Fruit fly (Drosophila melanogaster) whole organism, wandering third instar larva: ENCODE data around the gene Snx3.

Experiments
- CG9705 ChIP-seq: fragments of 200-800 bp; sonication (Bioruptor generic); optimal IDR thresholded peaks from 2 replicates; lab custom pipeline; 2018; ENCODE audit warnings: missing biosample characterization, mild to moderate bottlenecking, missing genetic modification characterization
- CrebA ChIP-seq: fragments of 200-800 bp; sonication (Bioruptor generic); optimal IDR thresholded peaks from 2 replicates; lab custom pipeline; 2016; ENCODE audit warnings: missing biosample characterization, mild to moderate bottlenecking, missing genetic modification characterization, borderline replicate concordance
- Dif ChIP-seq: fragments of 200-275, 200-300 bp; sonication (Bioruptor generic); optimal IDR thresholded peaks from 2 replicates; lab custom pipeline; 2018; ENCODE audit warnings: missing biosample characterization, missing genetic modification characterization; ENCODE audit not compliant: partially characterized antibody
- N ChIP-seq: fragments of >200 bp; optimal IDR thresholded peaks from 2 replicates; lab custom pipeline; 2018; ENCODE audit warnings: missing biosample characterization, missing external identifiers, missing genetic modification characterization
- brk ChIP-seq: fragments of 200-800 bp; sonication (Bioruptor generic); optimal IDR thresholded peaks from 2 replicates; lab custom pipeline; 2016; ENCODE audit warnings: missing biosample characterization, mild to moderate bottlenecking, missing genetic modification characterization
- dmrt93B ChIP-seq: fragments of 200-800 bp; sonication (Bioruptor generic); optimal IDR thresholded peaks from 2 replicates; lab custom pipeline; 2018; ENCODE audit warnings: missing biosample characterization, mild to moderate bottlenecking, missing genetic modification characterization
- foxo ChIP-seq, 2 experiments: fragments of 200-800 bp; sonication (Bioruptor generic); optimal IDR thresholded peaks; 2 replicates in 1 of 2; 3 replicates in 1 of 2; lab custom pipeline; 2016 to 2017; ENCODE audit warnings: missing biosample characterization in 2 of 2, missing genetic modification characterization in 2 of 2
- jim ChIP-seq: fragments of 175-275, 200-325 bp; sonication (Bioruptor generic); optimal IDR thresholded peaks from 2 replicates; lab custom pipeline; 2016; ENCODE audit warnings: missing biosample characterization, mild to moderate bottlenecking, missing genetic modification characterization
- pan ChIP-seq: fragments of >200 bp; optimal IDR thresholded peaks from 2 replicates; lab custom pipeline; 2017
- usp ChIP-seq: fragments of >200 bp; optimal IDR thresholded peaks from 2 replicates; lab custom pipeline; 2017; ENCODE audit warnings: missing biosample characterization, missing genetic modification characterization

- TF ChIP-seq Dif (GFP tag; lab: Kevin White, UChicago): no peak
- no peak for TF ChIP-seq jim (GFP tag; lab: Kevin White, UChicago)
- no peak for TF ChIP-seq usp
- no peak for TF ChIP-seq N (GFP tag; lab: Kevin White, UChicago)
- TF ChIP-seq CG9705: no peak
- no peak for TF ChIP-seq CrebA (GFP tag; lab: Kevin White, UChicago)
- no peak for TF ChIP-seq brk (GFP tag; lab: Kevin White, UChicago)
- no peak for TF ChIP-seq pan (lab: Kevin White, UChicago)
- no peak for TF ChIP-seq foxo (GFP tag; optimal IDR thresholded peaks at IDR 0.05; lab: Kevin White, UChicago)
- TF ChIP-seq dmrt93B (GFP tag; lab: Kevin White, UChicago): no peak
Observed at dm6 chr3R:12647954-12648353, 20.1 kb downstream of the Snx3 start, which contains the start of gene Dtg.
